Fruit fly (Drosophila melanogaster) whole organism, embryonic: ENCODE results near the gene CG1703.

ENCODE experiments used
- Atf3 ChIP-seq: fragments of 200-800 bp; sonication (Bioruptor generic); optimal IDR thresholded peaks from 3 replicates; lab custom pipeline; 2016; ENCODE audit warnings: missing biosample characterization, missing genetic modification characterization
- Bgb ChIP-seq: fragments of 200-800 bp; sonication (Bioruptor generic); IDR thresholded peaks from 2 replicates; pipeline ENCODE4 v1.3.6; 2022; ENCODE audit warnings: missing biosample characterization, missing genetic modification characterization; ENCODE audit not compliant: partially characterized antibody
- Bteb2 ChIP-seq: fragments of 200-800 bp; sonication (Bioruptor generic); optimal IDR thresholded peaks from 2 replicates; lab custom pipeline; 2016; ENCODE audit warnings: missing biosample characterization, missing genetic modification characterization
- CG10274 ChIP-seq: fragments of 200-800 bp; sonication (Bioruptor generic); optimal IDR thresholded peaks from 3 replicates; lab custom pipeline; 2017; ENCODE audit warnings: missing biosample characterization, mild to moderate bottlenecking, missing genetic modification characterization
- CG11696 ChIP-seq: fragments of 200-800 bp; sonication (Bioruptor generic); IDR thresholded peaks from 2 replicates; pipeline ENCODE4 v1.3.6; 2022; ENCODE audit warnings: missing biosample characterization, missing genetic modification characterization
- CG12391 ChIP-seq: fragments of 200-800 bp; sonication (Bioruptor generic); optimal IDR thresholded peaks from 3 replicates; lab custom pipeline; 2018; ENCODE audit warnings: missing biosample characterization, mild to moderate bottlenecking, missing genetic modification characterization, moderate library complexity
- CG13894 ChIP-seq: fragments of 200-800 bp; sonication (Bioruptor generic); optimal IDR thresholded peaks from 3 replicates; lab custom pipeline; 2018; ENCODE audit warnings: missing biosample characterization, mild to moderate bottlenecking, missing genetic modification characterization, moderate library complexity
- CG1529 ChIP-seq: fragments of 200-800 bp; sonication (Bioruptor generic); optimal IDR thresholded peaks from 3 replicates; lab custom pipeline; 2018; ENCODE audit warnings: missing biosample characterization, missing genetic modification characterization
- CG17186 ChIP-seq: fragments of 200-800 bp; sonication (Bioruptor generic); optimal IDR thresholded peaks from 3 replicates; lab custom pipeline; 2017; ENCODE audit warnings: missing biosample characterization, missing genetic modification reagents, missing genetic modification characterization
- CG18262 ChIP-seq: fragments of 200-800 bp; optimal IDR thresholded peaks from 3 replicates; lab custom pipeline; 2019; ENCODE audit warnings: missing biosample characterization, mild to moderate bottlenecking, missing genetic modification characterization, moderate library complexity
- CG1832 ChIP-seq: fragments of 200-800 bp; sonication (Bioruptor generic); optimal IDR thresholded peaks from 2 replicates; lab custom pipeline; 2017; ENCODE audit warnings: missing biosample characterization, mild to moderate bottlenecking, missing genetic modification characterization, inconsistent platforms
- CG2116 ChIP-seq: fragments of 200-800 bp; sonication (Bioruptor generic); optimal IDR thresholded peaks from 3 replicates; lab custom pipeline; 2018; ENCODE audit warnings: missing biosample characterization, mild to moderate bottlenecking, missing genetic modification characterization
- CG2129 ChIP-seq: fragments of 200-800 bp; sonication (Bioruptor generic); IDR thresholded peaks from 2 replicates; pipeline ENCODE4 v1.3.6; 2022; ENCODE audit warnings: missing biosample characterization, missing genetic modification characterization; ENCODE audit not compliant: partially characterized antibody
- CG2202 ChIP-seq: fragments of 200-800 bp; sonication (Bioruptor generic); optimal IDR thresholded peaks from 2 replicates; lab custom pipeline; 2018; ENCODE audit warnings: missing biosample characterization, mild to moderate bottlenecking, missing genetic modification characterization
- CG5953 ChIP-seq: fragments of 200-800 bp; sonication (Bioruptor generic); IDR thresholded peaks from 2 replicates; pipeline ENCODE4 v1.3.6; 2022; ENCODE audit warnings: missing biosample characterization, missing genetic modification characterization
- CG8359 ChIP-seq: fragments of 200-800 bp; sonication (Bioruptor generic); optimal IDR thresholded peaks from 2 replicates; lab custom pipeline; 2017; ENCODE audit warnings: missing biosample characterization, mild to moderate bottlenecking, missing genetic modification characterization, borderline replicate concordance
- CG8924 ChIP-seq: fragments of 200-800 bp; optimal IDR thresholded peaks from 3 replicates; lab custom pipeline; 2019; ENCODE audit warnings: missing biosample characterization, mild to moderate bottlenecking, missing genetic modification characterization, moderate library complexity
- CG9609 ChIP-seq: fragments of 200-800 bp; sonication (Bioruptor generic); optimal IDR thresholded peaks from 3 replicates; lab custom pipeline; 2016; ENCODE audit warnings: missing biosample characterization, missing genetic modification characterization
- CG9932 ChIP-seq: fragments of 200-800 bp; sonication (Bioruptor generic); IDR thresholded peaks from 2 replicates; pipeline ENCODE4 v1.3.6; 2022; ENCODE audit warnings: missing biosample characterization, missing genetic modification characterization
- Dll ChIP-seq: fragments of 200-800 bp; sonication (Bioruptor generic); IDR thresholded peaks from 4 replicates; pipeline ENCODE4 v1.3.6; 2022; ENCODE audit warnings: missing biosample characterization, missing genetic modification characterization; ENCODE audit not compliant: partially characterized antibody
- Dp ChIP-seq: fragments of 200-800 bp; sonication (Bioruptor generic); optimal IDR thresholded peaks from 2 replicates; lab custom pipeline; 2018; ENCODE audit warnings: missing biosample characterization, mild to moderate bottlenecking, missing genetic modification characterization, moderate library complexity
- Dref ChIP-seq: fragments of 200-800 bp; sonication (Bioruptor generic); IDR thresholded peaks from 2 replicates; pipeline ENCODE4 v1.3.6; 2022; ENCODE audit warnings: missing biosample characterization, missing genetic modification characterization
- E2f2 ChIP-seq: fragments of 200-800 bp; sonication (Bioruptor generic); IDR thresholded peaks from 2 replicates; pipeline ENCODE4 v1.3.6; 2022; ENCODE audit warnings: missing biosample characterization, missing genetic modification characterization
- Ets65A ChIP-seq: fragments of 200-800 bp; sonication (Bioruptor generic); peaks from one replicate; lab custom pipeline; 2016; ENCODE audit warnings: missing biosample characterization, missing genetic modification characterization
- Ets97D ChIP-seq: fragments of 200-800 bp; sonication (Bioruptor generic); optimal IDR thresholded peaks from 3 replicates; lab custom pipeline; 2016; ENCODE audit warnings: missing biosample characterization, missing genetic modification characterization
- Fer1 ChIP-seq: fragments of 200-800 bp; sonication (Bioruptor generic); optimal IDR thresholded peaks from 2 replicates; lab custom pipeline; 2017; ENCODE audit warnings: missing biosample characterization, mild to moderate bottlenecking, missing genetic modification characterization
- H15 ChIP-seq: fragments of 200-800 bp; sonication (Bioruptor generic); IDR thresholded peaks from 3 replicates; pipeline ENCODE4 v1.3.6; 2022; ENCODE audit warnings: missing biosample characterization, missing genetic modification characterization
- Lim3 ChIP-seq: fragments of 200-800 bp; sonication (Bioruptor generic); IDR thresholded peaks from 2 replicates; pipeline ENCODE4 v1.3.6; 2022; ENCODE audit warnings: missing biosample characterization, missing genetic modification characterization
- Opbp ChIP-seq: fragments of 200-800 bp; sonication (Bioruptor generic); IDR thresholded peaks from 3 replicates; pipeline ENCODE4 v1.3.6; 2022; ENCODE audit warnings: missing biosample characterization, missing genetic modification characterization; ENCODE audit not compliant: partially characterized antibody
- Rx ChIP-seq: fragments of 200-800 bp; sonication (Bioruptor generic); IDR thresholded peaks from 2 replicates; pipeline ENCODE4 v1.3.6; 2022; ENCODE audit warnings: missing biosample characterization, missing genetic modification characterization
- Scr ChIP-seq: fragments of 200-800 bp; sonication (Bioruptor generic); IDR thresholded peaks from 2 replicates; pipeline ENCODE4 v1.3.6; 2022; ENCODE audit warnings: missing biosample characterization, missing genetic modification characterization; ENCODE audit not compliant: partially characterized antibody
- Sin3A ChIP-seq: fragments of >200 bp; optimal IDR thresholded peaks from 2 replicates; lab custom pipeline; 2018
- amos ChIP-seq: fragments of 200-800 bp; sonication (Bioruptor generic); IDR thresholded peaks from 2 replicates; pipeline ENCODE4 v1.3.6; 2022; ENCODE audit warnings: missing biosample characterization, missing genetic modification characterization; ENCODE audit not compliant: partially characterized antibody
- bbx ChIP-seq: fragments of 200-800 bp; sonication (Bioruptor generic); IDR thresholded peaks from 2 replicates; pipeline ENCODE4 v1.3.6; 2022; ENCODE audit warnings: missing biosample characterization, missing genetic modification characterization; ENCODE audit not compliant: partially characterized antibody
- bigmax ChIP-seq: fragments of 200-800 bp; sonication (Bioruptor generic); optimal IDR thresholded peaks from 2 replicates; lab custom pipeline; 2018; ENCODE audit warnings: missing biosample characterization, mild to moderate bottlenecking, missing genetic modification characterization
- bowl ChIP-seq: fragments of 200-800 bp; sonication (Bioruptor generic); IDR thresholded peaks from 2 replicates; pipeline ENCODE4 v1.3.6; 2022; ENCODE audit warnings: missing biosample characterization, missing genetic modification characterization
- btn ChIP-seq: fragments of 200-800 bp; sonication (Bioruptor generic); optimal IDR thresholded peaks from 2 replicates; lab custom pipeline; 2016; ENCODE audit warnings: missing biosample characterization, missing genetic modification characterization
- chinmo ChIP-seq: fragments of 200-800 bp; sonication (Bioruptor generic); IDR thresholded peaks from 4 replicates; pipeline ENCODE4 v1.3.6; 2022; ENCODE audit warnings: missing biosample characterization, missing genetic modification characterization; ENCODE audit not compliant: partially characterized antibody
- dm ChIP-seq: fragments of 200-800 bp; sonication (Bioruptor generic); optimal IDR thresholded peaks from 3 replicates; lab custom pipeline; 2016; ENCODE audit warnings: missing biosample characterization, missing genetic modification characterization
- esg ChIP-seq: fragments of 200-800 bp; sonication (Bioruptor generic); conservative IDR thresholded peaks from 2 replicates; pipeline ENCODE4 v1.3.6; 2022; ENCODE audit warnings: missing biosample characterization, missing genetic modification characterization
- ftz-f1 ChIP-seq: fragments of 200-800 bp; sonication (Bioruptor generic); optimal IDR thresholded peaks from 2 replicates; lab custom pipeline; 2016; ENCODE audit warnings: missing biosample characterization, missing genetic modification characterization
- gcm ChIP-seq: fragments of 200-800 bp; sonication (Bioruptor generic); optimal IDR thresholded peaks from 2 replicates; lab custom pipeline; 2019; ENCODE audit warnings: missing biosample characterization, mild to moderate bottlenecking, missing genetic modification characterization, moderate library complexity
- hbn ChIP-seq: fragments of 200-800 bp; sonication (Bioruptor generic); IDR thresholded peaks from 2 replicates; pipeline ENCODE4 v1.3.6; 2022; ENCODE audit warnings: missing biosample characterization, missing genetic modification characterization; ENCODE audit not compliant: partially characterized antibody
- jing ChIP-seq: fragments of 200-800 bp; sonication (Bioruptor generic); optimal IDR thresholded peaks from 2 replicates; lab custom pipeline; 2018; ENCODE audit warnings: missing biosample characterization, mild to moderate bottlenecking, missing genetic modification characterization
- nerfin-2 ChIP-seq: fragments of 200-800 bp; sonication (Bioruptor generic); IDR thresholded peaks from 2 replicates; pipeline ENCODE4 v1.3.6; 2022; ENCODE audit warnings: missing biosample characterization, missing genetic modification characterization; ENCODE audit not compliant: partially characterized antibody
- shn ChIP-seq: fragments of 200-800 bp; sonication (Bioruptor generic); optimal IDR thresholded peaks from 3 replicates; lab custom pipeline; 2016; ENCODE audit warnings: missing biosample characterization, missing genetic modification characterization
- sob ChIP-seq: fragments of 200-800 bp; sonication (Bioruptor generic); IDR thresholded peaks from 2 replicates; pipeline ENCODE4 v1.3.6; 2022; ENCODE audit warnings: missing biosample characterization, missing genetic modification characterization
- toy ChIP-seq: fragments of 200-800 bp; sonication (Bioruptor generic); IDR thresholded peaks from 2 replicates; pipeline ENCODE4 v1.3.6; 2022; ENCODE audit warnings: missing biosample characterization, missing genetic modification characterization
- trem ChIP-seq: fragments of 200-800 bp; optimal IDR thresholded peaks from 3 replicates; lab custom pipeline; 2019; ENCODE audit warnings: missing biosample characterization, mild to moderate bottlenecking, missing genetic modification characterization, moderate library complexity
- zen2 ChIP-seq: fragments of 200-800 bp; sonication (Bioruptor generic); IDR thresholded peaks from 3 replicates; pipeline ENCODE4 v1.3.6; 2022; ENCODE audit warnings: missing biosample characterization, missing genetic modification characterization; ENCODE audit not compliant: partially characterized antibody

CG1703 gene

DNA sequence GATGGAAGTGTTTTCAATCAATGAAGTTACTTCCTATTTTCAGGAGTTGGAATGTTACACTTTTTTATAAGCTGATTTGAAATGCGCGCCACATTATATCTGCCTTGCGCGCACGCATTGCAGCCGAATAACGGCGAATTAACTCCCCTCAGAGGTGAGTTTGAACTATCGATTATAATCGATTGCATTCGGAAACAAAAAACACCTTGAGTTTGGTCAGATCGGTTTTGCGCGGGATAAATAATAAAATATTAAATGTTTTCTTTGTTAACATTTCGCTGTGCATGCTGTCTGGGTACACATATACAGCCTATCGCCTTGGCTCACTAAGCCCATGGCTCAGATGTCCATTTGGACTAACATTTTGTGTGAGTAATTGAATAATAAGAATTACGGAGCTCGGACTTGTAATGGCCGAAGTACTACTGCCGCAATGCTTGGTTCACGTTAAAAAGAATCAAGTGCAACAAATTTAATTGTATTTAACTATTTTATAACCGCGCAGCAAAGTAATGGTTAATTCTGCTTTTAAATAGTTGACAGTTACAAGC, 9.7 kb downstream of the CG1703 start:
- TF ChIP-seq CG12391 (tag; lab: Kevin White, UChicago) (no peak), gcm (GFP tag; lab: Kevin White, UChicago) (no peak), chinmo (no peak), Dll (GFP tag; lab: Robert Waterston, UW) (peak; percentile 73; the same call in 3 of the 4 replicates), hbn (GFP tag; lab: Robert Waterston, UW) (peak; percentile 39; the same call in 1 of the 2 replicates), toy (GFP tag; lab: Robert Waterston, UW) (no peak), Fer1 (GFP tag; lab: Kevin White, UChicago) (no peak), CG17186 (peak; percentile 10), Atf3 (no peak), CG11696 (GFP tag; lab: Robert Waterston, UW) (no peak), Rx (GFP tag; lab: Robert Waterston, UW) (no peak), H15 (no peak), Scr (GFP tag; lab: Robert Waterston, UW) (no peak), btn (GFP tag; lab: Kevin White, UChicago) (no peak), Ets97D (GFP tag; lab: Kevin White, UChicago) (no peak), CG13894 (no peak), Ets65A (GFP tag; lab: Kevin White, UChicago) (no peak), Dp (GFP tag; lab: Kevin White, UChicago) (peak; percentile 82), CG18262 (tag; lab: Kevin White, UChicago) (no peak), dm (GFP tag; lab: Kevin White, UChicago) (no peak), nerfin-2 (GFP tag; lab: Robert Waterston, UW) (no peak), CG1832 (GFP tag; lab: Kevin White, UChicago) (no peak), sob (no peak), ftz-f1 (GFP tag; lab: Kevin White, UChicago) (no peak), bbx (GFP tag; lab: Robert Waterston, UW) (peak; percentile 27), CG2116 (GFP tag; lab: Kevin White, UChicago) (peak; percentile 90), jing (GFP tag; lab: Kevin White, UChicago) (no peak), CG1529 (no peak), CG8359 (GFP tag; lab: Kevin White, UChicago) (no peak), CG2202 (tag; lab: Kevin White, UChicago) (no peak), trem (tag; lab: Kevin White, UChicago) (no peak), E2f2 (GFP tag; lab: Robert Waterston, UW) (peak; percentile 85), Bgb (GFP tag; lab: Robert Waterston, UW) (peak; percentile 4), CG9932 (GFP tag; lab: Robert Waterston, UW) (no peak), Bteb2 (GFP tag; lab: Kevin White, UChicago) (no peak), zen2 (GFP tag; lab: Robert Waterston, UW) (peak; percentile 4), esg (no peak), bowl (GFP tag; lab: Robert Waterston, UW) (no peak), shn (no peak), CG8924 (no peak), CG2129 (GFP tag; lab: Robert Waterston, UW) (peak; percentile 36), Sin3A (lab: Kevin White, UChicago) (peak; percentile 80), Dref (peak; percentile 66), Lim3 (GFP tag; lab: Robert Waterston, UW) (no peak), CG9609 (GFP tag; lab: Kevin White, UChicago) (no peak), CG5953 (GFP tag; lab: Robert Waterston, UW) (no peak), CG10274 (GFP tag; lab: Kevin White, UChicago) (no peak), amos (peak; percentile 38; the same call in 1 of the 2 replicates), bigmax (no peak), Opbp (GFP tag; lab: Robert Waterston, UW) (peak; percentile 26; the same call in 2 of the 3 replicates)
